Fruit fly (Drosophila melanogaster) whole organism, prepupa: ENCODE measurements around the gene Ccdc85.

Experiments used
- Blimp-1 ChIP-seq: fragments of 200-800 bp; sonication (Bioruptor generic); optimal IDR thresholded peaks from 3 replicates; lab custom pipeline; 2017; ENCODE audit warnings: missing biosample characterization, missing genetic modification characterization, mild to moderate bottlenecking, moderate library complexity, missing genetic modification reagents
- CG10631 ChIP-seq: fragments of 200-800 bp; sonication (Bioruptor generic); optimal IDR thresholded peaks from 2 replicates; lab custom pipeline; 2016; ENCODE audit warnings: missing biosample characterization, missing genetic modification characterization
- CG10669 ChIP-seq: fragments of 200-800 bp; sonication (Bioruptor generic); optimal IDR thresholded peaks from 3 replicates; lab custom pipeline; 2018; ENCODE audit warnings: missing biosample characterization, mild to moderate bottlenecking, missing genetic modification characterization, moderate library complexity
- CG11294 ChIP-seq: fragments of 200-800 bp; sonication (Bioruptor generic); IDR thresholded peaks from 2 replicates; pipeline ENCODE4 v1.3.6; 2022; ENCODE audit warnings: missing biosample characterization, missing genetic modification characterization
- CG11762 ChIP-seq: fragments of 200-800 bp; sonication (Bioruptor generic); optimal IDR thresholded peaks from 3 replicates; lab custom pipeline; 2016; ENCODE audit warnings: missing biosample characterization, missing genetic modification characterization; ENCODE audit not compliant: insufficient read depth
- CG15336 ChIP-seq: fragments of 200-800 bp; sonication (Bioruptor generic); IDR thresholded peaks from 2 replicates; pipeline ENCODE4 v1.3.6; 2022; ENCODE audit warnings: missing biosample characterization, missing genetic modification characterization
- CG1621 ChIP-seq: fragments of 200-800 bp; sonication (Bioruptor generic); optimal IDR thresholded peaks from 3 replicates; lab custom pipeline; 2018; ENCODE audit warnings: missing biosample characterization, mild to moderate bottlenecking, missing genetic modification characterization
- CG16779 ChIP-seq: fragments of 200-800 bp; sonication (Bioruptor generic); optimal IDR thresholded peaks from 3 replicates; lab custom pipeline; 2017; ENCODE audit warnings: missing biosample characterization, mild to moderate bottlenecking, missing genetic modification characterization
- CG31627 ChIP-seq: fragments of 200-800 bp; sonication (Bioruptor generic); optimal IDR thresholded peaks from 3 replicates; lab custom pipeline; 2016; ENCODE audit warnings: missing biosample characterization, missing genetic modification characterization
- CG32006 ChIP-seq: fragments of 200-800 bp; sonication (Bioruptor generic); optimal IDR thresholded peaks from 3 replicates; lab custom pipeline; 2017; ENCODE audit warnings: missing biosample characterization, mild to moderate bottlenecking, missing genetic modification characterization
- CG34406 ChIP-seq: fragments of 200-800 bp; sonication (Bioruptor generic); optimal IDR thresholded peaks from 3 replicates; lab custom pipeline; 2016; ENCODE audit warnings: missing biosample characterization, missing genetic modification characterization
- CG3919 ChIP-seq: fragments of 200-800 bp; sonication (Bioruptor generic); optimal IDR thresholded peaks from 3 replicates; lab custom pipeline; 2016; ENCODE audit warnings: missing biosample characterization, missing genetic modification characterization
- CG4318 ChIP-seq: fragments of 200-800 bp; sonication (Bioruptor generic); optimal IDR thresholded peaks from 3 replicates; lab custom pipeline; 2017; ENCODE audit warnings: missing biosample characterization, mild to moderate bottlenecking, missing genetic modification characterization
- CG6163 ChIP-seq: fragments of 200-800 bp; sonication (Bioruptor generic); IDR thresholded peaks from 3 replicates; pipeline ENCODE4 v1.3.6; 2022; ENCODE audit warnings: missing biosample characterization, missing genetic modification characterization
- CG6276 ChIP-seq: fragments of 200-800 bp; sonication (Bioruptor generic); optimal IDR thresholded peaks from 2 replicates; lab custom pipeline; 2017; ENCODE audit warnings: missing biosample characterization, mild to moderate bottlenecking, missing genetic modification characterization
- CG6808 ChIP-seq: fragments of 200-800 bp; sonication (Bioruptor generic); optimal IDR thresholded peaks from 3 replicates; lab custom pipeline; 2017; ENCODE audit warnings: missing biosample characterization, missing genetic modification characterization, mild to moderate bottlenecking, moderate library complexity, missing genetic modification reagents
- CG6854 ChIP-seq: fragments of 200-800 bp; sonication (Bioruptor generic); optimal IDR thresholded peaks from 2 replicates; lab custom pipeline; 2017; ENCODE audit warnings: missing biosample characterization, mild to moderate bottlenecking, missing genetic modification characterization
- CG7368 ChIP-seq: fragments of 200-800 bp; sonication (Bioruptor generic); optimal IDR thresholded peaks from 3 replicates; lab custom pipeline; 2016; ENCODE audit warnings: missing biosample characterization, missing genetic modification characterization
- CG8119 ChIP-seq: fragments of 200-800 bp; sonication (Bioruptor generic); IDR thresholded peaks from 3 replicates; pipeline ENCODE4 v1.3.6; 2022; ENCODE audit warnings: missing biosample characterization, missing genetic modification characterization
- CG8632 ChIP-seq: fragments of 200-800 bp; sonication (Bioruptor generic); optimal IDR thresholded peaks from 3 replicates; lab custom pipeline; 2016; ENCODE audit warnings: missing biosample characterization, missing genetic modification characterization
- CG9139 ChIP-seq: fragments of 200-800 bp; sonication (Bioruptor generic); optimal IDR thresholded peaks from 3 replicates; lab custom pipeline; 2017; ENCODE audit warnings: missing biosample characterization, mild to moderate bottlenecking, missing genetic modification characterization
- Eip78C ChIP-seq: fragments of 200-800 bp; sonication (Bioruptor generic); peaks from one replicate; lab custom pipeline; 2016; ENCODE audit warnings: missing biosample characterization, missing genetic modification characterization
- Gug ChIP-seq: fragments of 200-800 bp; sonication (Bioruptor generic); IDR thresholded peaks from 2 replicates; pipeline ENCODE4 v1.3.6; 2022; ENCODE audit warnings: missing biosample characterization, missing genetic modification characterization
- Hr39 ChIP-seq: fragments of 200-800 bp; sonication (Bioruptor generic); optimal IDR thresholded peaks from 2 replicates; lab custom pipeline; 2016; ENCODE audit warnings: missing biosample characterization, missing genetic modification characterization
- Lpt ChIP-seq: fragments of 200-800 bp; sonication (Bioruptor generic); optimal IDR thresholded peaks from 3 replicates; lab custom pipeline; 2016; ENCODE audit warnings: missing biosample characterization, missing genetic modification characterization
- Met ChIP-seq: fragments of 200-800 bp; sonication (Bioruptor generic); optimal IDR thresholded peaks from 3 replicates; lab custom pipeline; 2016; ENCODE audit warnings: missing biosample characterization, missing genetic modification characterization
- OdsH ChIP-seq: fragments of 200-800 bp; sonication (Bioruptor generic); optimal IDR thresholded peaks from 3 replicates; lab custom pipeline; 2016; ENCODE audit warnings: missing biosample characterization, missing genetic modification characterization
- Smox ChIP-seq: fragments of 200-800 bp; sonication (Bioruptor generic); optimal IDR thresholded peaks from 3 replicates; lab custom pipeline; 2016; ENCODE audit warnings: missing biosample characterization, missing genetic modification characterization
- Sox102F ChIP-seq: fragments of 200-800 bp; sonication (Bioruptor generic); optimal IDR thresholded peaks from 2 replicates; lab custom pipeline; 2016; ENCODE audit warnings: missing biosample characterization, mild to moderate bottlenecking, missing genetic modification characterization
- Sox14 ChIP-seq: fragments of 200-800 bp; sonication (Bioruptor generic); optimal IDR thresholded peaks from 3 replicates; lab custom pipeline; 2016; ENCODE audit warnings: missing biosample characterization, missing genetic modification characterization
- Sox15 ChIP-seq: fragments of 200-800 bp; sonication (Bioruptor generic); optimal IDR thresholded peaks from 3 replicates; lab custom pipeline; 2016; ENCODE audit warnings: missing biosample characterization, missing genetic modification characterization
- achi ChIP-seq: fragments of 200-800 bp; sonication (Bioruptor generic); optimal IDR thresholded peaks from 3 replicates; lab custom pipeline; 2016; ENCODE audit warnings: missing biosample characterization, missing genetic modification characterization
- acj6 ChIP-seq: fragments of 200-800 bp; sonication (Bioruptor generic); optimal IDR thresholded peaks from 3 replicates; lab custom pipeline; 2016; ENCODE audit warnings: missing biosample characterization, missing genetic modification characterization
- cyc ChIP-seq: fragments of 200-800 bp; sonication (Bioruptor generic); optimal IDR thresholded peaks from 3 replicates; lab custom pipeline; 2016; ENCODE audit warnings: missing biosample characterization, missing genetic modification characterization
- dac ChIP-seq: fragments of 200-800 bp; sonication (Bioruptor generic); optimal IDR thresholded peaks from 2 replicates; lab custom pipeline; 2017; ENCODE audit warnings: missing biosample characterization, mild to moderate bottlenecking, missing genetic modification characterization
- dsx ChIP-seq: fragments of 200-800 bp; optimal IDR thresholded peaks from 3 replicates; lab custom pipeline; 2019; ENCODE audit warnings: missing biosample characterization, mild to moderate bottlenecking, missing genetic modification characterization, moderate library complexity; ENCODE audit not compliant: poor library complexity, severe bottlenecking
- fd59A ChIP-seq: fragments of 200-800 bp; sonication (Bioruptor generic); optimal IDR thresholded peaks from 2 replicates; lab custom pipeline; 2017; ENCODE audit warnings: missing biosample characterization, mild to moderate bottlenecking, missing genetic modification characterization, missing genetic modification reagents
- fd85E ChIP-seq: fragments of 200-800 bp; sonication (Bioruptor generic); optimal IDR thresholded peaks from 3 replicates; lab custom pipeline; 2016; ENCODE audit warnings: missing biosample characterization, missing genetic modification characterization
- fkh ChIP-seq: fragments of 200-800 bp; sonication (Bioruptor generic); optimal IDR thresholded peaks from 3 replicates; lab custom pipeline; 2017; ENCODE audit warnings: missing biosample characterization, mild to moderate bottlenecking, missing genetic modification characterization, moderate library complexity
- net ChIP-seq: fragments of 200-800 bp; sonication (Bioruptor generic); optimal IDR thresholded peaks from 3 replicates; lab custom pipeline; 2016; ENCODE audit warnings: missing biosample characterization, missing genetic modification characterization
- pdm3 ChIP-seq: fragments of 200-800 bp; sonication (Bioruptor generic); optimal IDR thresholded peaks from 3 replicates; lab custom pipeline; 2016; ENCODE audit warnings: missing biosample characterization, missing genetic modification characterization
- salr ChIP-seq, 2 experiments: fragments of 200-800 bp; sonication (Bioruptor generic); optimal IDR thresholded peaks; 3 replicates each; lab custom pipeline; 2016 to 2018; ENCODE audit warnings: missing biosample characterization in 2 of 2, missing genetic modification characterization in 2 of 2, mild to moderate bottlenecking in 1 of 2
- spab ChIP-seq: fragments of 200-800 bp; sonication (Bioruptor generic); optimal IDR thresholded peaks from 2 replicates; lab custom pipeline; 2017; ENCODE audit warnings: missing biosample characterization, mild to moderate bottlenecking, missing genetic modification characterization, missing genetic modification reagents
- ss ChIP-seq, 2 experiments: fragments of 200-800 bp; sonication (Bioruptor generic); optimal IDR thresholded peaks; 2 replicates in 1 of 2; 3 replicates in 1 of 2; lab custom pipeline; 2017 to 2018; ENCODE audit warnings: mild to moderate bottlenecking in 2 of 2, missing biosample characterization in 2 of 2, missing genetic modification characterization in 2 of 2, moderate library complexity in 1 of 2
- svp ChIP-seq: fragments of 200-800 bp; sonication (Bioruptor generic); peaks from one replicate; lab custom pipeline; 2016; ENCODE audit warnings: missing biosample characterization, missing genetic modification characterization
- vri ChIP-seq: fragments of 200-800 bp; sonication (Bioruptor generic); optimal IDR thresholded peaks from 3 replicates; lab custom pipeline; 2016; ENCODE audit warnings: missing biosample characterization, mild to moderate bottlenecking, missing genetic modification characterization

The Ccdc85 gene

DNA sequence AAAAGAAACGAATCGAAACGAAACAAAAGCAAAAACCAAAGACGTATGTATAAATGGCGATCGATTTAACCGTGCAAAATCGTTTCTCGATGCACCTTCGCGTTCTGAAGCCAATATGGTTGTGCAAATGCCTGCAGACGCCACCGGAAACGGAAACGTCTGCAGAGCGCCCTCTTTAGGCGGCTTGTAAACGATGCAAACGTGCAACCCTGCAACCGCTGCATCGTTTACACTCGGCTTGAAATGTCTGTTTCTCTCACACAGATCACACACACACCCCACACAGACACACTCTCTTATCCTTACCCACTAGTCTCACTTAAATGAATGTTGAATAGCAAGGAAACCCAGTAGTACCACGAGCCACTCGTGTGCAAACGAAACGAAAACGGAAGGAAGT lies 32.2 kb upstream of the Ccdc85 start:
- no peak for TF ChIP-seq Lpt (GFP tag; lab: Kevin White, UChicago)
- 0 out of 3 replicates have a peak, but pooled peaks have one; percentile 24 for TF ChIP-seq CG6163 (GFP tag; lab: Robert Waterston, UW)

dm6 chr2L:2969438-2969837 lies 29.6 kb upstream of the Ccdc85 start, which contains the start of gene Ts:
Ts (minus strand) TSS chr2L:2969638.
- TF ChIP-seq fd59A (GFP tag; lab: Kevin White, UChicago) (no peak), Sox15 (GFP tag; lab: Kevin White, UChicago) (no peak), CG11294 (GFP tag; lab: Robert Waterston, UW) (no peak), net (GFP tag; lab: Kevin White, UChicago) (no peak), CG34406 (no peak), CG4318 (GFP tag; lab: Kevin White, UChicago) (no peak), CG31627 (GFP tag; lab: Kevin White, UChicago) (no peak), svp (GFP tag; lab: Kevin White, UChicago) (no peak)

dm6 chr2L:2972439-2972936 lies 26.6 kb upstream of the Ccdc85 start, which contains the start of the genes Rrp1 and gammaTub23C:
Rrp1 (minus strand) TSS chr2L:2972508.
gammaTub23C (plus strand) TSS chr2L:2972891.
- peak; percentile 90 for TF ChIP-seq CG31627 (GFP tag; lab: Kevin White, UChicago)
- peak; percentile 85 for TF ChIP-seq Smox (GFP tag; lab: Kevin White, UChicago)
- peak; percentile 88 for TF ChIP-seq Hr39 (GFP tag; lab: Kevin White, UChicago)
- TF ChIP-seq dsx (GFP tag; lab: Kevin White, UChicago) = peak; percentile 90
- TF ChIP-seq vri (GFP tag; lab: Kevin White, UChicago) = no peak
- TF ChIP-seq Sox14 (GFP tag; lab: Kevin White, UChicago) = peak; percentile 87
- TF ChIP-seq CG3919 (GFP tag; lab: Kevin White, UChicago) = peak; percentile 91
- TF ChIP-seq CG6808 (GFP tag; lab: Kevin White, UChicago) = peak; percentile 90
- peak; percentile 92 for TF ChIP-seq fkh (GFP tag; lab: Kevin White, UChicago)
- peak; percentile 40 for TF ChIP-seq CG6854
- TF ChIP-seq OdsH = peak; percentile 93
- peak; percentile 92 for TF ChIP-seq acj6 (GFP tag; lab: Kevin White, UChicago)
- peak; percentile 82 for TF ChIP-seq Blimp-1 (GFP tag; lab: Kevin White, UChicago)
- TF ChIP-seq CG8119 = peak; percentile 88
- peak; percentile 97 for TF ChIP-seq Eip78C (GFP tag; lab: Kevin White, UChicago)
- peak; percentile 89 for TF ChIP-seq CG4318 (GFP tag; lab: Kevin White, UChicago)
- peak; percentile 91 for TF ChIP-seq achi (GFP tag; lab: Kevin White, UChicago)
- TF ChIP-seq CG8632 (GFP tag; lab: Kevin White, UChicago) = peak; percentile 90
- no peak for TF ChIP-seq fd85E
- peak; percentile 79 for TF ChIP-seq dac (GFP tag; lab: Kevin White, UChicago)
- no peak for TF ChIP-seq CG16779 (tag; lab: Kevin White, UChicago)
- peak; percentile 90 for TF ChIP-seq CG11762
- TF ChIP-seq CG9139 (GFP tag; lab: Kevin White, UChicago) = peak; percentile 68
- TF ChIP-seq CG32006 (GFP tag; lab: Kevin White, UChicago) = peak; percentile 96
- peak; percentile 94 for TF ChIP-seq CG10631
- peak; percentile 84 for TF ChIP-seq Met (GFP tag; lab: Kevin White, UChicago)
- TF ChIP-seq CG10669 (GFP tag; lab: Kevin White, UChicago) = peak; percentile 87
- peak; percentile 76 for TF ChIP-seq CG6163 (GFP tag; lab: Robert Waterston, UW)
- peak; percentile 84 for TF ChIP-seq spab
- peak; percentile 78 to 91 for TF ChIP-seq ss (GFP tag; optimal IDR thresholded peaks at IDR 0.05; lab: Kevin White, UChicago)
- TF ChIP-seq CG6276 = no peak
- peak; percentile 89 for TF ChIP-seq net (GFP tag; lab: Kevin White, UChicago)
- TF ChIP-seq CG1621 = peak; percentile 66
- TF ChIP-seq Sox15 (GFP tag; lab: Kevin White, UChicago) = peak; percentile 94
- TF ChIP-seq pdm3 = peak; percentile 91
- no peak for TF ChIP-seq CG7368
- TF ChIP-seq CG15336 (GFP tag; lab: Robert Waterston, UW) = peak; percentile 86
- TF ChIP-seq Sox102F = peak; percentile 84
- peak; percentile 88 for TF ChIP-seq cyc (GFP tag; lab: Kevin White, UChicago)
- peak; percentile 88 for TF ChIP-seq Lpt (GFP tag; lab: Kevin White, UChicago)
- TF ChIP-seq salr (GFP tag; optimal IDR thresholded peaks at IDR 0.05; lab: Kevin White, UChicago) = peak in 1 of 2 experiments; percentile 53
- peak; percentile 66 for TF ChIP-seq Gug
